Fruit fly (Drosophila melanogaster): Measurements from ENCODE around the gene Tektin-C.

dm6 chr3L:5809201-5809584 is 12.8 kb upstream of the Tektin-C start:
- no peak for TF ChIP-seq CG17806 (tag; optimal IDR thresholded peaks at IDR 0.05)
- no peak for TF ChIP-seq rn (GFP tag; IDR thresholded peaks at IDR 0.05)
- no peak for TF ChIP-seq CG13204 (GFP tag; optimal IDR thresholded peaks at IDR 0.05)
- TF ChIP-seq EcR (GFP tag; optimal IDR thresholded peaks at IDR 0.05): no peak
